Worm (Caenorhabditis elegans): ENCODE results near the gene rimb-1.

Gene rimb-1

ce11 chrIII:1744486-1744885 lies 43.6 kb upstream of the rimb-1 start (continued):
- no peak for TF ChIP-seq cebp-1 (GFP tag; IDR thresholded peaks at IDR 0.05)
- TF ChIP-seq cebp-1 (tag; optimal IDR thresholded peaks at IDR 0.05) = peak; percentile 4
- TF ChIP-seq rpc-1 (optimal IDR thresholded peaks at IDR 0.05) = peak; percentile 72
- peak; percentile 90 for TF ChIP-seq rpc-1 (tag; optimal IDR thresholded peaks at IDR 0.05)
- TF ChIP-seq him-1 (tag; optimal IDR thresholded peaks at IDR 0.05) = peak; percentile 31
- TF ChIP-seq B0261.1 (tag; optimal IDR thresholded peaks at IDR 0.05) = peak; percentile 71
- TF ChIP-seq ama-1 (optimal IDR thresholded peaks at IDR 0.05) = no peak
- no peak for TF ChIP-seq ama-1 (GFP tag; optimal IDR thresholded peaks at IDR 0.05)
- no peak for TF ChIP-seq mes-4 (tag; optimal IDR thresholded peaks at IDR 0.05)
- peak; percentile 17 for TF ChIP-seq rec-8 (tag; optimal IDR thresholded peaks at IDR 0.05)
- no peak for TF ChIP-seq lag-1 (GFP tag; IDR thresholded peaks at IDR 0.05)

- TF ChIP-seq rpc-1 (optimal IDR thresholded peaks at IDR 0.05) (no peak), rpc-1 (tag; optimal IDR thresholded peaks at IDR 0.05) (peak; percentile 53), F39B2.1 (GFP tag; IDR thresholded peaks at IDR 0.05) (no peak), ceh-100 (GFP tag; IDR thresholded peaks at IDR 0.05) (no peak), tbp1 (GFP tag; optimal IDR thresholded peaks at IDR 0.05) (peak; percentile 58)
Observed at ce11 chrIII:1745450-1746127, 42.5 kb upstream of the rimb-1 start.

- TF ChIP-seq egl-44 (GFP tag; IDR thresholded peaks at IDR 0.05) = no peak
- TF ChIP-seq mes-4 (tag; optimal IDR thresholded peaks at IDR 0.05) = no peak
- no peak for TF ChIP-seq madf-3 (GFP tag; IDR thresholded peaks at IDR 0.05)
- TF ChIP-seq T07F8.4 (tag; optimal IDR thresholded peaks at IDR 0.05) = no peak
- TF ChIP-seq ekl-4 (GFP tag; IDR thresholded peaks at IDR 0.05) = no peak
- TF ChIP-seq hlh-12 (tag; optimal IDR thresholded peaks at IDR 0.05) = no peak
- TF ChIP-seq ceh-100 (GFP tag; IDR thresholded peaks at IDR 0.05) = no peak
- TF ChIP-seq nfya-2 (GFP tag; IDR thresholded peaks at IDR 0.05) = no peak
- TF ChIP-seq T26A5.8 (tag; optimal IDR thresholded peaks at IDR 0.05) = no peak
- no peak for TF ChIP-seq let-526 (GFP tag; IDR thresholded peaks at IDR 0.05)
- TF ChIP-seq madf-8 (GFP tag; conservative IDR thresholded peaks at IDR 0.05) = no peak
- TF ChIP-seq repo-1 (tag; optimal IDR thresholded peaks at IDR 0.05) = no peak
- no peak for TF ChIP-seq ztf-3 (GFP tag; optimal IDR thresholded peaks at IDR 0.05)
- no peak for TF ChIP-seq snpc-1.1 (tag; optimal IDR thresholded peaks at IDR 0.05; ENCODE audit: insufficient read depth)
- no peak for TF ChIP-seq pha-4 (tag; optimal IDR thresholded peaks at IDR 0.05)
- no peak for TF ChIP-seq B0261.1 (tag; optimal IDR thresholded peaks at IDR 0.05)
- TF ChIP-seq hrde-1 (tag; optimal IDR thresholded peaks at IDR 0.05; ENCODE audit: borderline replicate concordance) = no peak
- no peak for TF ChIP-seq mel-28 (tag; optimal IDR thresholded peaks at IDR 0.05; ENCODE audit: borderline replicate concordance)
- no peak for TF ChIP-seq hmg-1.2 (GFP tag; IDR thresholded peaks at IDR 0.05)
- TF ChIP-seq D2030.7 (GFP tag; IDR thresholded peaks at IDR 0.05) = no peak
Observed at ce11 chrIII:1754842-1755241, 33.3 kb upstream of the rimb-1 start, which contains the start of gene Y46E12A.3. Y46E12A.3 (minus strand) TSS chrIII:1754942.

ce11 chrIII:1758151-1758550 lies 30.0 kb upstream of the rimb-1 start, which contains the start of gene Y46E12A.5:
Y46E12A.5 (minus strand) TSS chrIII:1758251.
- TF ChIP-seq F39B2.1 (GFP tag; IDR thresholded peaks at IDR 0.05) (no peak), tbp1 (GFP tag; optimal IDR thresholded peaks at IDR 0.05) (no peak), ceh-27 (GFP tag; optimal IDR thresholded peaks at IDR 0.05) (no peak), ekl-4 (GFP tag; IDR thresholded peaks at IDR 0.05) (no peak), Y53F4B.3 (GFP tag; IDR thresholded peaks at IDR 0.05) (no peak), ZK185.1 (tag; optimal IDR thresholded peaks at IDR 0.05; ENCODE audit: poor library complexity, severe bottlenecking) (no peak), F10E7.11 (tag; optimal IDR thresholded peaks at IDR 0.05) (no peak), bed-2 (GFP tag; IDR thresholded peaks at IDR 0.05) (no peak), mel-28 (tag; optimal IDR thresholded peaks at IDR 0.05; ENCODE audit: borderline replicate concordance) (no peak), Y56A3A.18 (GFP tag; IDR thresholded peaks at IDR 0.05) (no peak), egrh-3 (GFP tag; IDR thresholded peaks at IDR 0.05) (no peak), ceh-91 (GFP tag; IDR thresholded peaks at IDR 0.05) (no peak), bed-1 (GFP tag; IDR thresholded peaks at IDR 0.05) (no peak), die-1 (tag; optimal IDR thresholded peaks at IDR 0.05) (no peak), hlh-12 (tag; optimal IDR thresholded peaks at IDR 0.05) (no peak), sptf-2 (GFP tag; optimal IDR thresholded peaks at IDR 0.05) (no peak), F23B12.7 (tag; optimal IDR thresholded peaks at IDR 0.05; ENCODE audit: insufficient read depth) (no peak), madf-6 (GFP tag; IDR thresholded peaks at IDR 0.05) (no peak)

Data from whole organism, young adult.